Worm (Caenorhabditis elegans) whole organism, L2 larva: ENCODE data around the gene T02D1.9.

Experiments
- R02D3.7 ChIP-seq: fragments of 150-350 bp; optimal IDR thresholded peaks from 2 replicates; lab custom pipeline; 2014; ENCODE audit warnings: missing biosample characterization, missing genetic modification characterization
- ceh-82 ChIP-seq: fragments of 150-350 bp; optimal IDR thresholded peaks from 2 replicates; lab custom pipeline; 2014; ENCODE audit warnings: missing biosample characterization, missing genetic modification characterization
- lin-11 ChIP-seq: fragments of 150-350 bp; sonication (generic microtip); optimal IDR thresholded peaks from 2 replicates; lab custom pipeline; 2014; ENCODE audit warnings: missing biosample characterization, missing genetic modification characterization, inconsistent platforms, mixed read lengths
- nhr-11 ChIP-seq: fragments of 150-350 bp; optimal IDR thresholded peaks from 2 replicates; lab custom pipeline; 2014; ENCODE audit warnings: missing biosample characterization, missing genetic modification characterization
- nhr-12 ChIP-seq: fragments of 150-350 bp; optimal IDR thresholded peaks from 2 replicates; lab custom pipeline; 2014; ENCODE audit warnings: missing biosample characterization, missing genetic modification characterization
- peb-1 ChIP-seq: fragments of 150-350 bp; optimal IDR thresholded peaks from 2 replicates; lab custom pipeline; 2014; ENCODE audit warnings: missing biosample characterization, missing genetic modification characterization
- skn-1 ChIP-seq: sonication (generic microtip); optimal IDR thresholded peaks from 2 replicates; lab custom pipeline; 2017; ENCODE audit warnings: missing biosample characterization, missing genetic modification characterization
- snpc-4 ChIP-seq: fragments of 150-350 bp; optimal IDR thresholded peaks from 2 replicates; lab custom pipeline; 2014; ENCODE audit warnings: missing biosample characterization, missing genetic modification characterization

ce11 chrIV:17441260-17441659 lies 33.9 kb upstream of the T02D1.9 start:
- TF ChIP-seq skn-1 (tag; lab: Kevin White, UChicago), result no peak
- no peak for TF ChIP-seq R02D3.7 (tag; lab: Kevin White, UChicago)
- no peak for TF ChIP-seq lin-11
- TF ChIP-seq snpc-4, result no peak
- TF ChIP-seq nhr-12, result no peak
- TF ChIP-seq nhr-11, result no peak
- TF ChIP-seq ceh-82 (tag; lab: Kevin White, UChicago), result no peak
- no peak for TF ChIP-seq peb-1 (tag; lab: Kevin White, UChicago)
